Worm (Caenorhabditis elegans) whole organism, late embryonic: ENCODE data around the gene D1053.4.

Source experiments
- C38D4.7 ChIP-seq: fragments of 200-800 bp; sonication (Bioruptor generic); optimal IDR thresholded peaks from 2 replicates; lab custom pipeline; 2018; ENCODE audit warnings: mild to moderate bottlenecking, missing genetic modification characterization, moderate library complexity, missing compliant biosample characterization
- K02D7.2 ChIP-seq: sonication (generic microtip); optimal IDR thresholded peaks from 2 replicates; lab custom pipeline; 2017; ENCODE audit warnings: mild to moderate bottlenecking, missing genetic modification characterization, missing compliant biosample characterization
- T23F11.4 ChIP-seq: fragments of 200-800 bp; sonication (Bioruptor generic); optimal IDR thresholded peaks from 2 replicates; lab custom pipeline; 2018; ENCODE audit warnings: mild to moderate bottlenecking, missing genetic modification characterization, missing compliant biosample characterization
- Y22D7AL.16 ChIP-seq: sonication (generic microtip); optimal IDR thresholded peaks from 2 replicates; lab custom pipeline; 2016; ENCODE audit warnings: missing genetic modification characterization, missing compliant biosample characterization
- ceh-18 ChIP-seq: sonication (generic microtip); optimal IDR thresholded peaks from 2 replicates; lab custom pipeline; 2016; ENCODE audit warnings: missing genetic modification characterization, missing compliant biosample characterization
- ceh-2 ChIP-seq: sonication (generic microtip); optimal IDR thresholded peaks from 2 replicates; lab custom pipeline; 2016; ENCODE audit warnings: missing genotype, missing genetic modification characterization, missing compliant biosample characterization
- ceh-22 ChIP-seq: sonication (generic microtip); optimal IDR thresholded peaks from 2 replicates; lab custom pipeline; 2017; ENCODE audit warnings: missing biosample characterization, missing genetic modification characterization
- ceh-24 ChIP-seq: sonication (generic microtip); optimal IDR thresholded peaks from 2 replicates; lab custom pipeline; 2016; ENCODE audit warnings: mild to moderate bottlenecking, missing genetic modification characterization, missing compliant biosample characterization
- ceh-31 ChIP-seq: sonication (generic microtip); optimal IDR thresholded peaks from 2 replicates; lab custom pipeline; 2016; ENCODE audit warnings: missing genetic modification characterization, missing compliant biosample characterization
- ceh-45 ChIP-seq: fragments of 200-800 bp; sonication (Bioruptor generic); IDR thresholded peaks from 2 replicates; pipeline ENCODE4 v1.3.6; 2022; ENCODE audit warnings: missing genetic modification reagents, missing genetic modification characterization, missing compliant biosample characterization
- ceh-48 ChIP-seq: sonication (generic microtip); optimal IDR thresholded peaks from 2 replicates; lab custom pipeline; 2016; ENCODE audit warnings: missing genetic modification characterization, inconsistent platforms, missing compliant biosample characterization
- ceh-6 ChIP-seq: fragments of 200-800 bp; sonication (Bioruptor generic); optimal IDR thresholded peaks from 2 replicates; lab custom pipeline; 2018; ENCODE audit warnings: mild to moderate bottlenecking, missing genetic modification characterization, missing compliant biosample characterization
- ceh-9 ChIP-seq: sonication (generic microtip); optimal IDR thresholded peaks from 2 replicates; lab custom pipeline; 2016; ENCODE audit warnings: mild to moderate bottlenecking, missing genetic modification characterization, inconsistent platforms, missing compliant biosample characterization
- che-1 ChIP-seq: sonication (generic microtip); optimal IDR thresholded peaks from 2 replicates; lab custom pipeline; 2016; ENCODE audit warnings: mild to moderate bottlenecking, missing genetic modification characterization, missing compliant biosample characterization
- dve-1 ChIP-seq: sonication (generic microtip); optimal IDR thresholded peaks from 2 replicates; lab custom pipeline; 2017; ENCODE audit warnings: antibody characterized with exemption, mild to moderate bottlenecking, missing genetic modification characterization, missing compliant biosample characterization
- elt-2 ChIP-seq: sonication (generic microtip); optimal IDR thresholded peaks from 2 replicates; lab custom pipeline; 2016; ENCODE audit warnings: missing genetic modification reagents, missing genetic modification characterization, missing compliant biosample characterization
- ets-4 ChIP-seq: sonication (generic microtip); optimal IDR thresholded peaks from 2 replicates; lab custom pipeline; 2016; ENCODE audit warnings: missing genetic modification characterization, missing compliant biosample characterization
- eyg-1 ChIP-seq: sonication (generic microtip); optimal IDR thresholded peaks from 2 replicates; lab custom pipeline; 2016; ENCODE audit warnings: missing genotype, missing genetic modification characterization, missing compliant biosample characterization
- fax-1 ChIP-seq: sonication (generic microtip); optimal IDR thresholded peaks from 2 replicates; lab custom pipeline; 2016; ENCODE audit warnings: missing genotype, missing genetic modification characterization, missing compliant biosample characterization
- fkh-10 ChIP-seq: fragments of 150-350 bp; optimal IDR thresholded peaks from 2 replicates; lab custom pipeline; 2014; ENCODE audit warnings: missing biosample characterization, missing genetic modification reagents, missing genetic modification characterization
- fkh-6 ChIP-seq: sonication (generic microtip); optimal IDR thresholded peaks from 2 replicates; lab custom pipeline; 2016; ENCODE audit warnings: missing genetic modification characterization, missing compliant biosample characterization
- hlh-30 ChIP-seq: sonication (generic microtip); optimal IDR thresholded peaks from 2 replicates; lab custom pipeline; 2017; ENCODE audit warnings: antibody characterized with exemption, missing genetic modification characterization, missing compliant biosample characterization; ENCODE audit not compliant: insufficient read depth
- lin-11 ChIP-seq: fragments of 200-800 bp; sonication (Bioruptor generic); optimal IDR thresholded peaks from 2 replicates; lab custom pipeline; 2018; ENCODE audit warnings: mild to moderate bottlenecking, missing genetic modification characterization, missing compliant biosample characterization
- nhr-11 ChIP-seq: fragments of 150-350 bp; optimal IDR thresholded peaks from 2 replicates; lab custom pipeline; 2014; ENCODE audit warnings: missing biosample characterization, missing genetic modification characterization
- nhr-232 ChIP-seq: sonication (generic microtip); optimal IDR thresholded peaks from 2 replicates; lab custom pipeline; 2016; ENCODE audit warnings: missing genetic modification characterization, missing compliant biosample characterization
- npax-4 ChIP-seq: sonication (generic microtip); optimal IDR thresholded peaks from 2 replicates; lab custom pipeline; 2016; ENCODE audit warnings: missing genetic modification characterization, missing compliant biosample characterization
- odd-2 ChIP-seq: sonication (generic microtip); optimal IDR thresholded peaks from 2 replicates; lab custom pipeline; 2017; ENCODE audit warnings: antibody characterized with exemption, mild to moderate bottlenecking, missing genetic modification characterization, missing compliant biosample characterization
- pag-3 ChIP-seq: sonication (generic microtip); optimal IDR thresholded peaks from 2 replicates; lab custom pipeline; 2016; ENCODE audit warnings: missing compliant biosample characterization, missing genetic modification characterization, borderline replicate concordance
- pax-1 ChIP-seq: fragments of 150-350 bp; optimal IDR thresholded peaks from 2 replicates; lab custom pipeline; 2014; ENCODE audit warnings: missing biosample characterization, missing genetic modification characterization
- pha-2 ChIP-seq: sonication (generic microtip); optimal IDR thresholded peaks from 2 replicates; lab custom pipeline; 2017; ENCODE audit warnings: mild to moderate bottlenecking, missing genetic modification characterization, missing compliant biosample characterization
- pros-1 ChIP-seq: fragments of 150-350 bp; optimal IDR thresholded peaks from 2 replicates; lab custom pipeline; 2014; ENCODE audit warnings: missing biosample characterization, missing genetic modification reagents, missing genetic modification characterization
- ref-2 ChIP-seq: sonication (generic microtip); optimal IDR thresholded peaks from 2 replicates; lab custom pipeline; 2016; ENCODE audit warnings: missing genetic modification characterization, missing compliant biosample characterization
- rnt-1 ChIP-seq: sonication (generic microtip); optimal IDR thresholded peaks from 2 replicates; lab custom pipeline; 2016; ENCODE audit warnings: missing genetic modification characterization, missing compliant biosample characterization
- sdc-2 ChIP-seq: sonication (generic microtip); optimal IDR thresholded peaks from 2 replicates; lab custom pipeline; 2016; ENCODE audit warnings: missing genotype, missing genetic modification characterization, missing compliant biosample characterization
- sox-4 ChIP-seq: sonication (generic microtip); optimal IDR thresholded peaks from 2 replicates; lab custom pipeline; 2017; ENCODE audit warnings: mild to moderate bottlenecking, missing genetic modification characterization, inconsistent platforms, missing compliant biosample characterization
- tbx-2 ChIP-seq: sonication (generic microtip); optimal IDR thresholded peaks from 2 replicates; lab custom pipeline; 2016; ENCODE audit warnings: missing genetic modification characterization, missing compliant biosample characterization
- ttx-3 ChIP-seq: sonication (generic microtip); optimal IDR thresholded peaks from 2 replicates; lab custom pipeline; 2016; ENCODE audit warnings: missing genetic modification reagents, missing genetic modification characterization, missing compliant biosample characterization
- unc-42 ChIP-seq: sonication (generic microtip); optimal IDR thresholded peaks from 2 replicates; lab custom pipeline; 2016; ENCODE audit warnings: missing genotype, missing genetic modification characterization, missing compliant biosample characterization
- unc-55 ChIP-seq: sonication (generic microtip); optimal IDR thresholded peaks from 2 replicates; lab custom pipeline; 2017; ENCODE audit warnings: missing biosample characterization, missing genetic modification reagents, missing genetic modification characterization
- zip-5 ChIP-seq: sonication (generic microtip); optimal IDR thresholded peaks from 2 replicates; lab custom pipeline; 2016; ENCODE audit warnings: missing genetic modification characterization, missing compliant biosample characterization

D1053.4 gene

ce11 chrX:11743723-11744122, 20.1 kb upstream of the D1053.4 start:
- TF ChIP-seq lin-11 (tag; lab: Kevin White, UChicago) = no peak
- no peak for TF ChIP-seq sdc-2 (tag; lab: Kevin White, UChicago)
- TF ChIP-seq nhr-11 (tag; lab: Kevin White, UChicago) = no peak
- TF ChIP-seq rnt-1 (tag; lab: Kevin White, UChicago) = no peak
- TF ChIP-seq K02D7.2 (tag; lab: Kevin White, UChicago) = no peak
- no peak for TF ChIP-seq ceh-2
- TF ChIP-seq odd-2 (tag; lab: Kevin White, UChicago) = no peak
- no peak for TF ChIP-seq ref-2
- TF ChIP-seq nhr-232 (tag; lab: Kevin White, UChicago) = no peak
- TF ChIP-seq unc-42 (tag; lab: Kevin White, UChicago) = peak; percentile 66
- peak; percentile 16 for TF ChIP-seq ceh-31
- TF ChIP-seq ets-4 (tag; lab: Kevin White, UChicago) = no peak
- TF ChIP-seq pros-1 = no peak
- TF ChIP-seq npax-4 = no peak

- TF ChIP-seq elt-2 (tag; lab: Kevin White, UChicago) = peak; percentile 43
- TF ChIP-seq ceh-6 (GFP tag; lab: Kevin White, UChicago) = no peak
- peak; percentile 1 for TF ChIP-seq hlh-30 (tag; lab: Kevin White, UChicago)
Measured at ce11 chrX:11738602-11739100, 15.1 kb upstream of the D1053.4 start, which contains the start of gene nspa-9. TSS of gene nspa-9 (plus strand) at chrX:11739050.

ce11 chrX:11737053-11737452, 13.5 kb upstream of the D1053.4 start, which contains the start of gene D1053.3:
TSS of gene D1053.3 (minus strand) at chrX:11737153.
- no peak for TF ChIP-seq ceh-9 (tag; lab: Kevin White, UChicago)
- TF ChIP-seq ttx-3 (tag; lab: Kevin White, UChicago) = no peak
- TF ChIP-seq ceh-22 (tag; lab: Kevin White, UChicago) = no peak
- no peak for TF ChIP-seq che-1 (tag; lab: Kevin White, UChicago)
- no peak for TF ChIP-seq tbx-2 (tag; lab: Kevin White, UChicago)
- no peak for TF ChIP-seq ceh-18 (tag; lab: Kevin White, UChicago)
- no peak for TF ChIP-seq pha-2

- no peak for TF ChIP-seq sox-4 (tag; lab: Kevin White, UChicago)
- TF ChIP-seq pha-2 = no peak
- TF ChIP-seq, all 69 proteins: peak for 0
Measured at ce11 chrX:11734110-11734509, 10.5 kb upstream of the D1053.4 start.

ce11 chrX:11732752-11733151, 9.2 kb upstream of the D1053.4 start:
- TF ChIP-seq odd-2 (tag; lab: Kevin White, UChicago) = no peak
- TF ChIP-seq ceh-45 = no peak
- no peak for TF ChIP-seq pax-1 (tag; lab: Kevin White, UChicago)
- no peak for TF ChIP-seq ceh-24 (tag; lab: Kevin White, UChicago)

- TF ChIP-seq hlh-30 (tag; lab: Kevin White, UChicago) = peak; percentile 4
- no peak for TF ChIP-seq C38D4.7 (GFP tag; lab: Kevin White, UChicago)
- no peak for TF ChIP-seq fax-1 (tag; lab: Kevin White, UChicago)
- peak; percentile 72 for TF ChIP-seq elt-2 (tag; lab: Kevin White, UChicago)
Measured at ce11 chrX:11727761-11728160, 4.2 kb upstream of the D1053.4 start, which contains the start of the genes gst-42 and D1053.2. TSS of gene gst-42 (minus strand) at chrX:11727936. TSS of gene D1053.2 (plus strand) at chrX:11728151.

- no peak for TF ChIP-seq ttx-3 (tag; lab: Kevin White, UChicago)
- TF ChIP-seq T23F11.4 (GFP tag; lab: Kevin White, UChicago) = no peak
- no peak for TF ChIP-seq unc-42 (tag; lab: Kevin White, UChicago)
- TF ChIP-seq pag-3 = no peak
- TF ChIP-seq fkh-6 (tag; lab: Kevin White, UChicago) = no peak
- TF ChIP-seq ceh-48 (tag; lab: Kevin White, UChicago) = no peak
- TF ChIP-seq eyg-1 (tag; lab: Kevin White, UChicago) = no peak
- TF ChIP-seq sox-4 (tag; lab: Kevin White, UChicago) = no peak
- no peak for TF ChIP-seq fkh-10 (GFP tag; lab: Kevin White, UChicago)
- TF ChIP-seq Y22D7AL.16 (tag; lab: Kevin White, UChicago) = no peak
- TF ChIP-seq dve-1 (tag; lab: Kevin White, UChicago) = no peak
- no peak for TF ChIP-seq zip-5 (tag; lab: Kevin White, UChicago)
- TF ChIP-seq unc-55 (GFP tag; lab: Kevin White, UChicago) = no peak
- TF ChIP-seq, all 69 proteins: peak for 0
Measured at ce11 chrX:11726450-11726849, 2.9 kb upstream of the D1053.4 start.
